Fruit fly (Drosophila melanogaster): Measurements from ENCODE around the gene Phlpp.

The Phlpp gene

DNA sequence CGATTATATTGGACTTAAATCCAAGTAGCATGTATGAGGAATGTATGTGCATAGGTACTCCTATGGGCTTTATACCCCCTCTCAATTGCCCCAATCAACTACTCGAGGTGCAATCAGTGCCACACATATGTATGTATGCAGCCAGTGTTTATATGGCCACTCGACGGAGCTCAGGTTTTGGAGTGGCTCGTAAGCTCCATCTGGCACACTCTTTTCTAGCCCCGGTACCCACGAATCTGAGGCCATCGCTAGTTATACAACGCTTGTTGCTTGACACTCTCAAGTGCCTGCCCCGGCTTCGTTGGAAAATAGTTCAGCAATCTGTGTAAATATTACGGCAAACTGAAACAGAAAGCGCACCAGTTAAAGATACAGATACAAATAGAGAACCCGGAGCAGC, 37.4 kb downstream of the Phlpp start:
- TF ChIP-seq knrl (GFP tag; IDR thresholded peaks at IDR 0.05; ENCODE audit: partially characterized antibody) = no peak
- peak; percentile 20 for TF ChIP-seq CG12769 (tag; optimal IDR thresholded peaks at IDR 0.05)
- TF ChIP-seq cg (GFP tag; optimal IDR thresholded peaks at IDR 0.05) = peak; percentile 7
- TF ChIP-seq sug (tag; optimal IDR thresholded peaks at IDR 0.05) = peak; percentile 34
- no peak for TF ChIP-seq Sry-β (GFP tag; optimal IDR thresholded peaks at IDR 0.05)
- TF ChIP-seq Atf3 (GFP tag; optimal IDR thresholded peaks at IDR 0.05) = no peak
- TF ChIP-seq ssp (GFP tag; IDR thresholded peaks at IDR 0.05) = no peak
- no peak for TF ChIP-seq stc (GFP tag; IDR thresholded peaks at IDR 0.05)
- peak; percentile 80 for TF ChIP-seq sens (GFP tag)
- TF ChIP-seq Hr39 (optimal IDR thresholded peaks at IDR 0.05) = no peak
- TF ChIP-seq gce (GFP tag; IDR thresholded peaks at IDR 0.05) = 0 out of 3 replicates have a peak, but pooled peaks have one; percentile 27
- peak; percentile 82 for TF ChIP-seq vnd (GFP tag; IDR thresholded peaks at IDR 0.05; ENCODE audit: partially characterized antibody)
- no peak for TF ChIP-seq Ssrp (tag; optimal IDR thresholded peaks at IDR 0.05)
- TF ChIP-seq ken (GFP tag; IDR thresholded peaks at IDR 0.05) = no peak
- TF ChIP-seq CG17612 (GFP tag; IDR thresholded peaks at IDR 0.05) = no peak
- TF ChIP-seq Neu2 (GFP tag; optimal IDR thresholded peaks at IDR 0.05; ENCODE audit: borderline replicate concordance) = no peak
- no peak for TF ChIP-seq scrt (GFP tag; optimal IDR thresholded peaks at IDR 0.05)
- TF ChIP-seq lola (GFP tag; optimal IDR thresholded peaks at IDR 0.05) = no peak
- peak; percentile 80 for TF ChIP-seq grn (GFP tag; optimal IDR thresholded peaks at IDR 0.05)
- TF ChIP-seq sens-2 (GFP tag; IDR thresholded peaks at IDR 0.05) = peak; percentile 71
- TF ChIP-seq CG42726 (GFP tag; IDR thresholded peaks at IDR 0.05; ENCODE audit: partially characterized antibody) = no peak
- peak; percentile 62 for TF ChIP-seq sd (tag; optimal IDR thresholded peaks at IDR 0.05)
- no peak for TF ChIP-seq psq (GFP tag; optimal IDR thresholded peaks at IDR 0.05)
- 0 out of 2 replicates have a peak, but pooled peaks have one; percentile 56 for TF ChIP-seq Lim3 (GFP tag; IDR thresholded peaks at IDR 0.05)
- no peak for TF ChIP-seq Jarid2 (GFP tag; optimal IDR thresholded peaks at IDR 0.05)
- TF ChIP-seq kni (GFP tag; optimal IDR thresholded peaks at IDR 0.05) = peak; percentile 19
- TF ChIP-seq lov (optimal IDR thresholded peaks at IDR 0.05) = no peak
- no peak for TF ChIP-seq lov (GFP tag; IDR thresholded peaks at IDR 0.05)
- TF ChIP-seq lilli (GFP tag; optimal IDR thresholded peaks at IDR 0.05) = no peak
- no peak for TF ChIP-seq CHES-1-like (GFP tag; optimal IDR thresholded peaks at IDR 0.05)
- no peak for TF ChIP-seq CG11560 (tag; IDR thresholded peaks at IDR 0.05)
- no peak for TF ChIP-seq Drgx (GFP tag; IDR thresholded peaks at IDR 0.05)
- TF ChIP-seq CG10431 (GFP tag; optimal IDR thresholded peaks at IDR 0.05) = no peak
- peak; percentile 8 for TF ChIP-seq CG15601 (tag; optimal IDR thresholded peaks at IDR 0.05)
- peak in 1 of 2 experiments; percentile 55 for TF ChIP-seq Hr78 (GFP tag; optimal IDR thresholded peaks at IDR 0.05)
- no peak for TF ChIP-seq Stat92E (GFP tag; optimal IDR thresholded peaks at IDR 0.05)
- no peak for TF ChIP-seq abd-A (tag; optimal IDR thresholded peaks at IDR 0.05)
- no peak for TF ChIP-seq HmgD (GFP tag; optimal IDR thresholded peaks at IDR 0.05)
- TF ChIP-seq CG10462 (GFP tag; optimal IDR thresholded peaks at IDR 0.05) = no peak
- TF ChIP-seq CG17802 (tag; optimal IDR thresholded peaks at IDR 0.05) = no peak
- TF ChIP-seq CG12391 (tag; optimal IDR thresholded peaks at IDR 0.05) = no peak
- TF ChIP-seq tap (tag; optimal IDR thresholded peaks at IDR 0.05) = no peak
- TF ChIP-seq CG10543 (GFP tag; optimal IDR thresholded peaks at IDR 0.05) = no peak
- TF ChIP-seq Atf6 (GFP tag; IDR thresholded peaks at IDR 0.05) = no peak
- no peak for TF ChIP-seq bigmax (GFP tag; optimal IDR thresholded peaks at IDR 0.05)
- peak; percentile 60 for TF ChIP-seq exex (tag; optimal IDR thresholded peaks at IDR 0.05)
- no peak for TF ChIP-seq Dek (tag; optimal IDR thresholded peaks at IDR 0.05)
- peak; percentile 25 for TF ChIP-seq Med (GFP tag)
- no peak for TF ChIP-seq cas (GFP tag; IDR thresholded peaks at IDR 0.05)
- TF ChIP-seq twi (tag; optimal IDR thresholded peaks at IDR 0.05) = peak; percentile 92
- peak in 1 of 2 experiments; percentile 90 for TF ChIP-seq Pdp1 (GFP tag; optimal IDR thresholded peaks at IDR 0.05)

All from whole organism, embryonic.